Fruit fly (Drosophila melanogaster): ENCODE measurements around the gene CG6418.

The CG6418 gene

DNA sequence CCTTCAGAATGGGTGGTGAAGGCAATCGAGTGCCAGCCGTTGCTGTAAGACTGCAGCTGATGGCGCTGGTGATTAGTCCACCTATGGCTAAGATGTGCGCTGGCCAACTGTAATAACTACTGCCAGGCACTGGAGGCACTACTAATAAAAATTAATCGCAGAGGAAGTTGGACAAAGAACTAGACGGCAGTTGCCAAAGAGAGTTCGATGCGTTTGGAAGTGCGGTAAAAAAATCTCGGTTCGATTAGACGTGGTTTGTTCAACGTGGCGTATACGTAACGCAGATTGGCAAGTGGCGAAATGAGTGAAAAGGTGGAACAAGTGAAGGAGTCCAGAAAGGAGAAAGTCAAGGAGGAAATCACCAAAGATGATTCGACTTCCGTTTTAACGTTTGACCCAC is 43.6 kb downstream of the CG6418 start, which contains the start of gene tna:
TSS of gene tna (plus strand) at position 301 of the 400 bp plus-strand sequence.
- TF ChIP-seq CTCF (optimal IDR thresholded peaks at IDR 0.05) (no peak), CG8478 (optimal IDR thresholded peaks at IDR 0.05) (no peak)

DNA sequence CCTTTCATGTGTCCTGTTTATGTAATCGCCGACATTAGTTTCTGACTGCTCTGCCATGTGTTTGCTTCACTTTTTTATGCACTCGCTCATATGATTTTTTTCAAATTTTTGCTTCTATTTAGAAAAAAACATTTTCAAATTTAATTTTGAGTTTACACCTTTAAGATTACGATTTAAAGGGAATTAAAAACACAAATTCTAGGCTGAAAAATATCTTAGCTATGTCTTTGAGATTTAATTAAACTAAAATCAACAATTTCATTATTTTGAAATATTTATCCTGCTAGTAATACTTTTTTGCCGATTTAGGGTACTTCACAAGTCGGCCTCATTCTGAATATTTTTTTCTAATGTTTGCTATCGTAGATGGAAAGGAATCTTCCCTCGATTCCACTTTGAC is 45.6 kb downstream of the CG6418 start:
- TF ChIP-seq CG8478 (optimal IDR thresholded peaks at IDR 0.05), result no peak
- no peak for TF ChIP-seq CTCF (optimal IDR thresholded peaks at IDR 0.05)

DNA sequence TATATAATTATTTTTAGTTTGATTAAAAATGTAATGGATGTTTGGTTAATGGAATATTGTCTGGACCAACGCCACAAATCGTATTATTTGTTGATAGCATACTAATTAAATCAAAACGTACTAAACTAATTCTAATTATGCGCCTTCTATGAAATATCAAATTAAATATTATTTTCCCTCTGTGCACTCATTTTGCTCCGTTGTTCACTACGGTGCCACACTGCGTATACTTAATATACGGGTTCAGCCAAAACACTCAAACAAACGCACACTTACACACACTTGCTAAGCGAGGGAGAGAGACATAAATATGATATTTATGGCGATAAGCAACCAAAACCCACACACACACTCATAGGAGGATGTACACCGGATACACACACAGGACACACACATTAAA is 49.7 kb downstream of the CG6418 start:
- TF ChIP-seq CTCF (optimal IDR thresholded peaks at IDR 0.05) (no peak), CG8478 (optimal IDR thresholded peaks at IDR 0.05) (no peak)

DNA sequence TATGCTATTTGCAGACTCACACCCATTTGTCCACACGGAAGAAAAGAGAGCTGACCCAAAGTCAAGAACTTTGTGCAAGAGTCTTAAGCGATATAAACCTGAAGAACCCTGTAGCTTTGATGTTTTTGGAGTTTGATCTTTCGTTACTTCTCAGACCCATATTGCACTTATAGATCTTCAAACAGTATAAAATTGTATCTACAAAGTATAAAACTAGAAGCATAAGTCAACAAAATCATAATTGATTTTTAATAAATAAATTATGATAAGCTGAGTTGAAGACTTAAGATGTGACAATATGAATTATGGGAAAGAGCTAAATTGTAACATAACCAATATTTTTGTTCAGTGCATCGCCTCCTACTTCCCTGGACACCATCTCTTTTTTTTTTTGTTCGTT is 51.5 kb downstream of the CG6418 start:
- no peak for TF ChIP-seq CG8478 (optimal IDR thresholded peaks at IDR 0.05)
- no peak for TF ChIP-seq CTCF (optimal IDR thresholded peaks at IDR 0.05)

Data from S2 (cell line).